Worm (Caenorhabditis elegans): ENCODE data around the gene gln-2.
A peak's percentile ranks its signal among the peaks of the same experiment; 100 is the strongest.

gln-2 gene

DNA sequence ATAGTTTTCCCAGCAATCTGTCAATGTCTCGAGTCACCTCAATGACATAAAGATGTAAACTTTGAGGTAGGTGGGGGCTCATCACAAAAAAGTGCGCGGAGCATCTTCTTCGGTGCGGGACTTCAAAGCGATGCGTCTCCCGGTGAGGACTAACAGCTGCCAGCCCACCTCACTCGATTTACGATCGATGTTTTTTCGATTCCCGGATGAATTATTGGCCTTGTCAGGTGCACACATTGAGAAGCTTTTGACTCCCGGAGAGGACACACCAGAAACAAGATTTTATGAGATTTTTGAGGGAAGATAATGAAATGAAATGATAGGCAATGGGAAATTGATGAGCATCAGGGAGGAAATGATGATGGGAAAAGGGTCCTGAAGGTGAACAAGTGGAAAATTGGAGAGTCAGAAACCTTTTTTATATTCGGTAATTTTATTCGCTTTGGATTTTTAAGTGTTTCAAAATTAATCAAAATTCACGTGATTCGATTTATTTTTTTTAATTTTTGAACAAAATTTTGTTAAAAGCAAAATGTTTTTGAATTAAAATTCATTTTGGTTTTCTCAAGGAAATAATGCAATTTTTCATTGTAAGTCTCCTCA lies 42.3 kb upstream of the gln-2 start, which contains the start of gene C05B5.12:
Gene C05B5.12, plus strand, starts transcription at position 553 of the 603 bp plus-strand sequence.
- TF ChIP-seq hlh-30 (tag; optimal IDR thresholded peaks at IDR 0.05; ENCODE audit: insufficient read depth) (no peak), T23F11.4 (GFP tag; optimal IDR thresholded peaks at IDR 0.05) (no peak), tbx-2 (tag; optimal IDR thresholded peaks at IDR 0.05) (no peak), nhr-232 (tag; optimal IDR thresholded peaks at IDR 0.05) (no peak), ceh-18 (tag; optimal IDR thresholded peaks at IDR 0.05) (peak; percentile 10), sdc-2 (tag; optimal IDR thresholded peaks at IDR 0.05) (no peak), nhr-11 (tag; optimal IDR thresholded peaks at IDR 0.05) (no peak), ttx-3 (tag; optimal IDR thresholded peaks at IDR 0.05) (no peak), unc-55 (GFP tag; optimal IDR thresholded peaks at IDR 0.05) (peak; percentile 87), hlh-6 (tag; optimal IDR thresholded peaks at IDR 0.05) (no peak), ceh-19 (GFP tag; optimal IDR thresholded peaks at IDR 0.05) (no peak), eyg-1 (tag; optimal IDR thresholded peaks at IDR 0.05) (no peak), unc-42 (tag; optimal IDR thresholded peaks at IDR 0.05) (no peak), odd-2 (tag; optimal IDR thresholded peaks at IDR 0.05) (no peak), unc-3 (GFP tag; conservative IDR thresholded peaks at IDR 0.05) (no peak), unc-3 (tag; optimal IDR thresholded peaks at IDR 0.05) (no peak), hlh-8 (tag; optimal IDR thresholded peaks at IDR 0.05) (no peak)

DNA sequence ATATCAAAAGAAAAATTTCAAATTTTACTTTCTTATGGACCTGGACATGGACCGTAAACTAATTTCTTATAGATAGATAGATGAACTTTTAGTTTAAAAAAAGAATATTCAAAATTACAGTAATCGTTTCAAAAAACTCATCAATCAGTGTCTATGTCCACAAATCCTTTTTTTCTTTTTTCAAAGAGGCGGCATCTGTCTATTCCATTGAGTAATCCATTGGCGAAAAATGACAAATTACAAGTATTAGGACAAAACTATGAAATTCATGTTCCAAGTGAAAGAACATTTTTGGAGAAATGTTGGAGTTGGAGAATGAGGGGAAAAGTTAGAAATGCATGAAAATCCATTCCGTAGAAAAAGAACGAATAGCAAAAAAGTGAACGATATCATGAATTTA lies 40.9 kb upstream of the gln-2 start:
- TF ChIP-seq Y22D7AL.16 (tag; optimal IDR thresholded peaks at IDR 0.05) (no peak), unc-55 (GFP tag; optimal IDR thresholded peaks at IDR 0.05) (no peak), zip-5 (tag; optimal IDR thresholded peaks at IDR 0.05) (no peak), sox-4 (tag; optimal IDR thresholded peaks at IDR 0.05) (no peak), pag-3 (tag; optimal IDR thresholded peaks at IDR 0.05; ENCODE audit: borderline replicate concordance) (no peak), unc-86 (tag; optimal IDR thresholded peaks at IDR 0.05) (no peak), K09A11.1 (tag; optimal IDR thresholded peaks at IDR 0.05; ENCODE audit: insufficient read depth) (no peak), fax-1 (tag; optimal IDR thresholded peaks at IDR 0.05) (no peak), hlh-8 (tag; optimal IDR thresholded peaks at IDR 0.05) (no peak), ceh-34 (tag; optimal IDR thresholded peaks at IDR 0.05) (no peak), ama-1 (optimal IDR thresholded peaks at IDR 0.05) (no peak), npax-4 (tag; optimal IDR thresholded peaks at IDR 0.05) (no peak), mec-3 (tag; optimal IDR thresholded peaks at IDR 0.05; ENCODE audit: borderline replicate concordance) (no peak), tbx-2 (tag; optimal IDR thresholded peaks at IDR 0.05) (no peak), sox-2 (GFP tag; IDR thresholded peaks at IDR 0.05) (no peak)

DNA sequence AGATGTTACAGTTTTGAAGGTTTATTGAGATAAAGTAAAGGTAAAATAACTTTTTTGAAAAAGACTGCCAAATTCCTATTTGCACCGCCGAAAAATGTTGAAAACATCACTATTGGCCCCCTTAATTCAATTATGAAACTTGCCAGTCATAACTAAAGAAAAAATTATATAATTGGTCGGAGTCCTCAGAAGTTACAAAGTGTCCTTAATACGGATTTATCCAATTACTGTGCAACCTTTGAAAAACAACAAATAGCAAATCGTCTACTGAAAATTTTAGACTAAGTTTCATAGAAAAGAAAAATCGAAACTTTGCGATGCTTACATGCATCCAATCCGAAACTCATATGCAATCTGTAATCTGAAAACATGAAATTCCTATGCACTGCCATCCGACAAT lies 40.0 kb upstream of the gln-2 start:
- TF ChIP-seq K09A11.1 (tag; optimal IDR thresholded peaks at IDR 0.05; ENCODE audit: insufficient read depth), result no peak
- TF ChIP-seq syd-9 (tag; optimal IDR thresholded peaks at IDR 0.05), result no peak
- no peak for TF ChIP-seq elt-4 (tag; optimal IDR thresholded peaks at IDR 0.05)
- TF ChIP-seq dve-1 (tag; optimal IDR thresholded peaks at IDR 0.05), result no peak
- no peak for TF ChIP-seq hlh-6 (tag; optimal IDR thresholded peaks at IDR 0.05)
- no peak for TF ChIP-seq fkh-10 (GFP tag; optimal IDR thresholded peaks at IDR 0.05)
- no peak for TF ChIP-seq eyg-1 (tag; optimal IDR thresholded peaks at IDR 0.05)
- no peak for TF ChIP-seq ceh-6 (GFP tag; optimal IDR thresholded peaks at IDR 0.05)
- no peak for TF ChIP-seq fax-1 (tag; optimal IDR thresholded peaks at IDR 0.05)
- TF ChIP-seq ceh-14 (tag; optimal IDR thresholded peaks at IDR 0.05), result no peak
- TF ChIP-seq zip-5 (tag; optimal IDR thresholded peaks at IDR 0.05), result no peak
- TF ChIP-seq tbx-2 (tag; optimal IDR thresholded peaks at IDR 0.05), result no peak
- TF ChIP-seq C38D4.7 (GFP tag; optimal IDR thresholded peaks at IDR 0.05), result no peak

DNA sequence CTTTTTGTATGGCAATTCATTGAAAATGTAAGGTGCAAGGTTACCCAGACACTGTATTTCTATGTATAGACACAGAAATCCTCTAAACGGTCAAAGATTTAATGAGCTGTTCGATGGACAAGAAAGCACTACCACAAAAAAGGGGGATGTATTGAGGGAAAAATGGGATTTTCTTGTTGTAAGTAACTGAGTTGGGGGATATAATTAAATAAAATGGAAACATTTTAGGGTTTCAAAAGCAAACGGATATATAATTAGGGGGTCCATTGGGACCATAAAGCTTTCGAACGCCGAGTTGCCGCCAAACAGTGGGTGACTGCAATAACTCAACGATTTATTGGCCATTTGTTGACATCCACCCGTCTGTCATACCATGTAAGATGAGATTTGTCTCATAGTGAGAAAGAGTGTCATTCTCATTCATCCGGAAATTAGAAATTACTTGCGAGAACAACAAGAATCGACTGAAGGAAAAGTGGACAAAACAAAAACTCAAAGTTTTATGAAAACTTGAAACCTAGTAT lies 37.6 kb upstream of the gln-2 start:
- TF ChIP-seq ets-4 (tag; optimal IDR thresholded peaks at IDR 0.05) (no peak), eyg-1 (tag; optimal IDR thresholded peaks at IDR 0.05) (no peak), unc-42 (tag; optimal IDR thresholded peaks at IDR 0.05) (peak; percentile 58), pax-1 (tag; optimal IDR thresholded peaks at IDR 0.05) (no peak), zip-5 (tag; optimal IDR thresholded peaks at IDR 0.05) (no peak), K02D7.2 (tag; optimal IDR thresholded peaks at IDR 0.05) (no peak), syd-9 (tag; optimal IDR thresholded peaks at IDR 0.05) (no peak), gmeb-2 (tag; optimal IDR thresholded peaks at IDR 0.05) (no peak)
